Worm (Caenorhabditis elegans) whole organism, mixed stage, embryonic: ENCODE measurements around the gene rsp-3.

Experiments
- flh-1 ChIP-seq: fragments of 200-800 bp; sonication (Bioruptor generic); optimal IDR thresholded peaks from 2 replicates; lab custom pipeline; 2018; ENCODE audit warnings: mild to moderate bottlenecking, missing genetic modification characterization, moderate library complexity, missing compliant biosample characterization
- lin-13 ChIP-seq: fragments of 150-350 bp; optimal IDR thresholded peaks from 2 replicates; lab custom pipeline; 2014; ENCODE audit warnings: missing biosample characterization, missing genetic modification characterization

DNA sequence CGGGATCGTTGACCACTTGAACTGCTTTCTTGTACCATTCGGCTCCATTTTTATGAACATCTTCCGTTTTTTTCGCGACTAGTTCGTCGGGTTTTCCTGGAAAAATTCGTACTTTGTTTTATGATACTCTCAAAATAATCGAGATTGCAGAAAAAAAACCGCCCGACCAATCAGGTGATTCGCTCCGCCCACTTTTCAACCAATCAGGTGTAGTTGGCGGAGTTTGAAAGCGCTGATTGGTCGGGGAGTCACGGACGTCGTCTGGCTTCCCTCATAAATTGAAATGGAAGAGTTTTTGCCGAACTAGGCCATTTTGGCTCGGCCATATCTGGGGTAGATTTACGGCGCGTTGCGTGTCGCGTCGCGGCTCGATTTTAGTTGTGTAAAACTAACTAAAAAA is 35.1 kb downstream of the rsp-3 start:
- TF ChIP-seq lin-13 (no peak), flh-1 (GFP tag; lab: Kevin White, UChicago) (no peak)
